Worm (Caenorhabditis elegans) whole organism, L4/young adult: ENCODE results near the gene C13G3.12.

ENCODE experiments used
- W03F9.2 ChIP-seq: fragments of 150-350 bp; optimal IDR thresholded peaks from 2 replicates; lab custom pipeline; 2014; ENCODE audit warnings: missing biosample characterization, missing genetic modification characterization
- him-1 ChIP-seq: sonication (generic microtip); optimal IDR thresholded peaks from 2 replicates; lab custom pipeline; 2016; ENCODE audit warnings: missing genotype, missing genetic modification reagents, missing genetic modification characterization, missing compliant biosample characterization

ce11 chrV:11053827-11054226, 31.1 kb upstream of the C13G3.12 start, which contains the start of gene T04C12.7:
- no peak for TF ChIP-seq W03F9.2 (tag; lab: Kevin White, UChicago)
- no peak for TF ChIP-seq him-1
